Fruit fly (Drosophila melanogaster): ENCODE results near the gene Acbp2.

Acbp2 gene

dm6 chr3L:7147796-7148195, 16.1 kb downstream of the Acbp2 start:
- TF ChIP-seq CG9948 (tag; optimal IDR thresholded peaks at IDR 0.05) (no peak), CG12605 (GFP tag; IDR thresholded peaks at IDR 0.05) (0 out of 2 replicates have a peak, but pooled peaks have one; percentile 20), CG4496 (GFP tag; IDR thresholded peaks at IDR 0.05) (peak; percentile 73; the same call in 2 of the 3 replicates), CG32121 (GFP tag; IDR thresholded peaks at IDR 0.05) (peak; percentile 46; the same call in 1 of the 2 replicates), Snoo (tag; optimal IDR thresholded peaks at IDR 0.05) (no peak), CG8159 (tag; optimal IDR thresholded peaks at IDR 0.05) (no peak), CG13204 (GFP tag; optimal IDR thresholded peaks at IDR 0.05) (no peak), fd96Ca (GFP tag; IDR thresholded peaks at IDR 0.05) (peak; percentile 75), Ets98B (GFP tag; IDR thresholded peaks at IDR 0.05) (peak; percentile 74)

dm6 chr3L:7149388-7149787, 17.7 kb downstream of the Acbp2 start:
- TF ChIP-seq CG10348 (GFP tag; IDR thresholded peaks at IDR 0.05) (no peak), EcR (GFP tag; optimal IDR thresholded peaks at IDR 0.05) (peak; percentile 88), gl (tag; optimal IDR thresholded peaks at IDR 0.05) (peak; percentile 34)

dm6 chr3L:7149827-7150226, 18.2 kb downstream of the Acbp2 start:
- peak; percentile 51 for TF ChIP-seq D1 (tag; optimal IDR thresholded peaks at IDR 0.05)
- TF ChIP-seq CG32121 (GFP tag; IDR thresholded peaks at IDR 0.05) = peak; percentile 55; the same call in 1 of the 2 replicates
- peak; percentile 49 for TF ChIP-seq Snoo (tag; optimal IDR thresholded peaks at IDR 0.05)
- TF ChIP-seq EcR (GFP tag; optimal IDR thresholded peaks at IDR 0.05) = no peak
- TF ChIP-seq CG17806 (tag; optimal IDR thresholded peaks at IDR 0.05) = peak; percentile 87
- TF ChIP-seq CG12605 (GFP tag; IDR thresholded peaks at IDR 0.05) = peak; percentile 68
- TF ChIP-seq CG15710 (tag; optimal IDR thresholded peaks at IDR 0.05) = peak; percentile 86
- TF ChIP-seq rn (GFP tag; IDR thresholded peaks at IDR 0.05) = 0 out of 2 replicates have a peak, but pooled peaks have one; percentile 31
- peak; percentile 86 for TF ChIP-seq CG9948 (tag; optimal IDR thresholded peaks at IDR 0.05)
- peak; percentile 88 for TF ChIP-seq CG8301 (tag; optimal IDR thresholded peaks at IDR 0.05)
- TF ChIP-seq fd96Ca (GFP tag; IDR thresholded peaks at IDR 0.05) = peak; percentile 62; the same call in 2 of the 3 replicates
- TF ChIP-seq CG14655 (GFP tag; optimal IDR thresholded peaks at IDR 0.05) = peak; percentile 92
- TF ChIP-seq gl (tag; optimal IDR thresholded peaks at IDR 0.05) = peak; percentile 30
- peak; percentile 67 for TF ChIP-seq Pif1B (GFP tag; optimal IDR thresholded peaks at IDR 0.05)
- peak; percentile 77 for TF ChIP-seq CG4496 (GFP tag; IDR thresholded peaks at IDR 0.05)
- TF ChIP-seq CG13204 (GFP tag; optimal IDR thresholded peaks at IDR 0.05) = peak; percentile 19
- TF ChIP-seq Ets98B (GFP tag; IDR thresholded peaks at IDR 0.05) = peak; percentile 35; the same call in 1 of the 2 replicates
- no peak for TF ChIP-seq CG10348 (GFP tag; IDR thresholded peaks at IDR 0.05)
- peak; percentile 90 for TF ChIP-seq CG8159 (tag; optimal IDR thresholded peaks at IDR 0.05)
- TF ChIP-seq Pif1A (GFP tag; optimal IDR thresholded peaks at IDR 0.05) = peak; percentile 66
- TF ChIP-seq CG34367 (tag; optimal IDR thresholded peaks at IDR 0.05) = peak; percentile 85

- peak; percentile 82 for TF ChIP-seq Pif1A (GFP tag; optimal IDR thresholded peaks at IDR 0.05)
- TF ChIP-seq Pif1B (GFP tag; optimal IDR thresholded peaks at IDR 0.05) = peak; percentile 69
- peak; percentile 48; the same call in 1 of the 2 replicates for TF ChIP-seq CG10348 (GFP tag; IDR thresholded peaks at IDR 0.05)
- TF ChIP-seq CG12605 (GFP tag; IDR thresholded peaks at IDR 0.05) = peak; percentile 90
- TF ChIP-seq CG14655 (GFP tag; optimal IDR thresholded peaks at IDR 0.05) = peak; percentile 90
- TF ChIP-seq CG9948 (tag; optimal IDR thresholded peaks at IDR 0.05) = peak; percentile 81
- peak; percentile 82 for TF ChIP-seq CG15710 (tag; optimal IDR thresholded peaks at IDR 0.05)
- peak; percentile 82 for TF ChIP-seq CG8159 (tag; optimal IDR thresholded peaks at IDR 0.05)
- TF ChIP-seq CG4496 (GFP tag; IDR thresholded peaks at IDR 0.05) = peak; percentile 95
- peak; percentile 48 for TF ChIP-seq CG13204 (GFP tag; optimal IDR thresholded peaks at IDR 0.05)
- peak; percentile 8 for TF ChIP-seq Snoo (tag; optimal IDR thresholded peaks at IDR 0.05)
- peak; percentile 77 for TF ChIP-seq rn (GFP tag; IDR thresholded peaks at IDR 0.05)
- TF ChIP-seq Ets98B (GFP tag; IDR thresholded peaks at IDR 0.05) = peak; percentile 90
- TF ChIP-seq gl (tag; optimal IDR thresholded peaks at IDR 0.05) = peak; percentile 75
- TF ChIP-seq D1 (tag; optimal IDR thresholded peaks at IDR 0.05) = peak; percentile 41
- TF ChIP-seq CG17806 (tag; optimal IDR thresholded peaks at IDR 0.05) = peak; percentile 86
- TF ChIP-seq CG8301 (tag; optimal IDR thresholded peaks at IDR 0.05) = peak; percentile 90
- peak; percentile 90 for TF ChIP-seq fd96Ca (GFP tag; IDR thresholded peaks at IDR 0.05)
- peak; percentile 85 for TF ChIP-seq CG32121 (GFP tag; IDR thresholded peaks at IDR 0.05)
- no peak for TF ChIP-seq EcR (GFP tag; optimal IDR thresholded peaks at IDR 0.05)
- TF ChIP-seq CG34367 (tag; optimal IDR thresholded peaks at IDR 0.05) = peak; percentile 76
These were observed 19.2 kb downstream of the Acbp2 start for dm6 chr3L:7150850-7151249.

- TF ChIP-seq CG15710 (tag; optimal IDR thresholded peaks at IDR 0.05) (peak; percentile 15), CG13204 (GFP tag; optimal IDR thresholded peaks at IDR 0.05) (no peak), CG12605 (GFP tag; IDR thresholded peaks at IDR 0.05) (peak; percentile 70), CG9948 (tag; optimal IDR thresholded peaks at IDR 0.05) (peak; percentile 53), Snoo (tag; optimal IDR thresholded peaks at IDR 0.05) (no peak), CG8159 (tag; optimal IDR thresholded peaks at IDR 0.05) (peak; percentile 45), Pif1A (GFP tag; optimal IDR thresholded peaks at IDR 0.05) (peak; percentile 55), EcR (GFP tag; optimal IDR thresholded peaks at IDR 0.05) (no peak), CG14655 (GFP tag; optimal IDR thresholded peaks at IDR 0.05) (peak; percentile 72), CG17806 (tag; optimal IDR thresholded peaks at IDR 0.05) (peak; percentile 44), Ets98B (GFP tag; IDR thresholded peaks at IDR 0.05) (peak; percentile 83), CG8301 (tag; optimal IDR thresholded peaks at IDR 0.05) (peak; percentile 63), CG34367 (tag; optimal IDR thresholded peaks at IDR 0.05) (no peak), CG10348 (GFP tag; IDR thresholded peaks at IDR 0.05) (no peak), rn (GFP tag; IDR thresholded peaks at IDR 0.05) (peak; percentile 50; the same call in 1 of the 2 replicates), gl (tag; optimal IDR thresholded peaks at IDR 0.05) (no peak), fd96Ca (GFP tag; IDR thresholded peaks at IDR 0.05) (peak; percentile 68), Pif1B (GFP tag; optimal IDR thresholded peaks at IDR 0.05) (peak; percentile 47), D1 (tag; optimal IDR thresholded peaks at IDR 0.05) (no peak), CG32121 (GFP tag; IDR thresholded peaks at IDR 0.05) (peak; percentile 75), CG4496 (GFP tag; IDR thresholded peaks at IDR 0.05) (peak; percentile 85; the same call in 2 of the 3 replicates)
These were observed 20.1 kb downstream of the Acbp2 start for dm6 chr3L:7151521-7152465.
